Fruit fly (Drosophila melanogaster) whole organism, prepupa: ENCODE measurements around the gene Blos2.
A peak's percentile ranks its signal among the peaks of the same experiment; 100 is the strongest.

Source experiments
- CG10631 ChIP-seq: fragments of 200-800 bp; sonication (Bioruptor generic); optimal IDR thresholded peaks from 2 replicates; lab custom pipeline; 2016; ENCODE audit warnings: missing biosample characterization, missing genetic modification characterization
- CG10669 ChIP-seq: fragments of 200-800 bp; sonication (Bioruptor generic); optimal IDR thresholded peaks from 3 replicates; lab custom pipeline; 2018; ENCODE audit warnings: missing biosample characterization, mild to moderate bottlenecking, missing genetic modification characterization, moderate library complexity
- CG11762 ChIP-seq: fragments of 200-800 bp; sonication (Bioruptor generic); optimal IDR thresholded peaks from 3 replicates; lab custom pipeline; 2016; ENCODE audit warnings: missing biosample characterization, missing genetic modification characterization; ENCODE audit not compliant: insufficient read depth
- CG11902 ChIP-seq: fragments of 200-800 bp; sonication (Bioruptor generic); optimal IDR thresholded peaks from 3 replicates; lab custom pipeline; 2016; ENCODE audit warnings: missing biosample characterization, missing genetic modification characterization
- CG15336 ChIP-seq: fragments of 200-800 bp; sonication (Bioruptor generic); IDR thresholded peaks from 2 replicates; pipeline ENCODE4 v1.3.6; 2022; ENCODE audit warnings: missing biosample characterization, missing genetic modification characterization
- CG32006 ChIP-seq: fragments of 200-800 bp; sonication (Bioruptor generic); optimal IDR thresholded peaks from 3 replicates; lab custom pipeline; 2017; ENCODE audit warnings: missing biosample characterization, mild to moderate bottlenecking, missing genetic modification characterization
- CG34406 ChIP-seq: fragments of 200-800 bp; sonication (Bioruptor generic); optimal IDR thresholded peaks from 3 replicates; lab custom pipeline; 2016; ENCODE audit warnings: missing biosample characterization, missing genetic modification characterization
- CG3919 ChIP-seq: fragments of 200-800 bp; sonication (Bioruptor generic); optimal IDR thresholded peaks from 3 replicates; lab custom pipeline; 2016; ENCODE audit warnings: missing biosample characterization, missing genetic modification characterization
- CG6854 ChIP-seq: fragments of 200-800 bp; sonication (Bioruptor generic); optimal IDR thresholded peaks from 2 replicates; lab custom pipeline; 2017; ENCODE audit warnings: missing biosample characterization, mild to moderate bottlenecking, missing genetic modification characterization
- CG7368 ChIP-seq: fragments of 200-800 bp; sonication (Bioruptor generic); optimal IDR thresholded peaks from 3 replicates; lab custom pipeline; 2016; ENCODE audit warnings: missing biosample characterization, missing genetic modification characterization
- CG8119 ChIP-seq: fragments of 200-800 bp; sonication (Bioruptor generic); IDR thresholded peaks from 3 replicates; pipeline ENCODE4 v1.3.6; 2022; ENCODE audit warnings: missing biosample characterization, missing genetic modification characterization
- Eip75B ChIP-seq: fragments of 200-800 bp; sonication (Bioruptor generic); optimal IDR thresholded peaks from 3 replicates; lab custom pipeline; 2016; ENCODE audit warnings: missing biosample characterization, missing genetic modification characterization
- Eip78C ChIP-seq: fragments of 200-800 bp; sonication (Bioruptor generic); peaks from one replicate; lab custom pipeline; 2016; ENCODE audit warnings: missing biosample characterization, missing genetic modification characterization
- Eip93F ChIP-seq: fragments of 200-800 bp; sonication (Bioruptor generic); optimal IDR thresholded peaks from 2 replicates; lab custom pipeline; 2016; ENCODE audit warnings: missing biosample characterization, mild to moderate bottlenecking, missing genetic modification characterization
- Ets96B ChIP-seq: fragments of 200-800 bp; optimal IDR thresholded peaks from 2 replicates; lab custom pipeline; 2019; ENCODE audit warnings: missing biosample characterization, mild to moderate bottlenecking, missing genetic modification characterization, moderate library complexity
- Hr39 ChIP-seq: fragments of 200-800 bp; sonication (Bioruptor generic); optimal IDR thresholded peaks from 2 replicates; lab custom pipeline; 2016; ENCODE audit warnings: missing biosample characterization, missing genetic modification characterization
- Smox ChIP-seq: fragments of 200-800 bp; sonication (Bioruptor generic); optimal IDR thresholded peaks from 3 replicates; lab custom pipeline; 2016; ENCODE audit warnings: missing biosample characterization, missing genetic modification characterization
- Sox102F ChIP-seq: fragments of 200-800 bp; sonication (Bioruptor generic); optimal IDR thresholded peaks from 2 replicates; lab custom pipeline; 2016; ENCODE audit warnings: missing biosample characterization, mild to moderate bottlenecking, missing genetic modification characterization
- Sox14 ChIP-seq: fragments of 200-800 bp; sonication (Bioruptor generic); optimal IDR thresholded peaks from 3 replicates; lab custom pipeline; 2016; ENCODE audit warnings: missing biosample characterization, missing genetic modification characterization
- Sox15 ChIP-seq: fragments of 200-800 bp; sonication (Bioruptor generic); optimal IDR thresholded peaks from 3 replicates; lab custom pipeline; 2016; ENCODE audit warnings: missing biosample characterization, missing genetic modification characterization
- achi ChIP-seq: fragments of 200-800 bp; sonication (Bioruptor generic); optimal IDR thresholded peaks from 3 replicates; lab custom pipeline; 2016; ENCODE audit warnings: missing biosample characterization, missing genetic modification characterization
- acj6 ChIP-seq: fragments of 200-800 bp; sonication (Bioruptor generic); optimal IDR thresholded peaks from 3 replicates; lab custom pipeline; 2016; ENCODE audit warnings: missing biosample characterization, missing genetic modification characterization
- cyc ChIP-seq: fragments of 200-800 bp; sonication (Bioruptor generic); optimal IDR thresholded peaks from 3 replicates; lab custom pipeline; 2016; ENCODE audit warnings: missing biosample characterization, missing genetic modification characterization
- dac ChIP-seq: fragments of 200-800 bp; sonication (Bioruptor generic); optimal IDR thresholded peaks from 2 replicates; lab custom pipeline; 2017; ENCODE audit warnings: missing biosample characterization, mild to moderate bottlenecking, missing genetic modification characterization
- dsx ChIP-seq: fragments of 200-800 bp; optimal IDR thresholded peaks from 3 replicates; lab custom pipeline; 2019; ENCODE audit warnings: missing biosample characterization, mild to moderate bottlenecking, missing genetic modification characterization, moderate library complexity; ENCODE audit not compliant: poor library complexity, severe bottlenecking
- eg ChIP-seq: fragments of 200-800 bp; sonication (Bioruptor generic); IDR thresholded peaks from 3 replicates; pipeline ENCODE4 v1.3.6; 2022; ENCODE audit warnings: missing biosample characterization, missing genetic modification characterization
- fd59A ChIP-seq: fragments of 200-800 bp; sonication (Bioruptor generic); optimal IDR thresholded peaks from 2 replicates; lab custom pipeline; 2017; ENCODE audit warnings: missing biosample characterization, mild to moderate bottlenecking, missing genetic modification characterization, missing genetic modification reagents
- fd85E ChIP-seq: fragments of 200-800 bp; sonication (Bioruptor generic); optimal IDR thresholded peaks from 3 replicates; lab custom pipeline; 2016; ENCODE audit warnings: missing biosample characterization, missing genetic modification characterization
- net ChIP-seq: fragments of 200-800 bp; sonication (Bioruptor generic); optimal IDR thresholded peaks from 3 replicates; lab custom pipeline; 2016; ENCODE audit warnings: missing biosample characterization, missing genetic modification characterization
- pdm3 ChIP-seq: fragments of 200-800 bp; sonication (Bioruptor generic); optimal IDR thresholded peaks from 3 replicates; lab custom pipeline; 2016; ENCODE audit warnings: missing biosample characterization, missing genetic modification characterization
- salr ChIP-seq, 2 experiments: fragments of 200-800 bp; sonication (Bioruptor generic); optimal IDR thresholded peaks; 3 replicates each; lab custom pipeline; 2016 to 2018; ENCODE audit warnings: missing biosample characterization in 2 of 2, missing genetic modification characterization in 2 of 2, mild to moderate bottlenecking in 1 of 2
- spab ChIP-seq: fragments of 200-800 bp; sonication (Bioruptor generic); optimal IDR thresholded peaks from 2 replicates; lab custom pipeline; 2017; ENCODE audit warnings: missing biosample characterization, mild to moderate bottlenecking, missing genetic modification characterization, missing genetic modification reagents
- ss ChIP-seq, 2 experiments: fragments of 200-800 bp; sonication (Bioruptor generic); optimal IDR thresholded peaks; 2 replicates in 1 of 2; 3 replicates in 1 of 2; lab custom pipeline; 2017 to 2018; ENCODE audit warnings: mild to moderate bottlenecking in 2 of 2, missing biosample characterization in 2 of 2, missing genetic modification characterization in 2 of 2, moderate library complexity in 1 of 2
- topi ChIP-seq: fragments of 200-800 bp; sonication (Bioruptor generic); optimal IDR thresholded peaks from 3 replicates; lab custom pipeline; 2016; ENCODE audit warnings: missing biosample characterization, missing genetic modification characterization
- vri ChIP-seq: fragments of 200-800 bp; sonication (Bioruptor generic); optimal IDR thresholded peaks from 3 replicates; lab custom pipeline; 2016; ENCODE audit warnings: missing biosample characterization, mild to moderate bottlenecking, missing genetic modification characterization

The Blos2 gene

dm6 chr3L:11033327-11033975, 27.9 kb upstream of the Blos2 start (continued):
- TF ChIP-seq Sox14 (peak; percentile 69), Sox15 (GFP tag; lab: Kevin White, UChicago) (peak; percentile 41), CG10669 (GFP tag; lab: Kevin White, UChicago) (peak; percentile 74), topi (GFP tag; lab: Kevin White, UChicago) (peak; percentile 76), Eip93F (no peak), fd59A (GFP tag; lab: Kevin White, UChicago) (peak; percentile 64), dac (GFP tag; lab: Kevin White, UChicago) (peak; percentile 61), Hr39 (peak; percentile 65), Sox102F (GFP tag; lab: Kevin White, UChicago) (peak; percentile 56), fd85E (GFP tag; lab: Kevin White, UChicago) (no peak), salr (GFP tag; optimal IDR thresholded peaks at IDR 0.05; lab: Kevin White, UChicago) (peak; percentile 33 to 46), pdm3 (peak; percentile 67), CG3919 (GFP tag; lab: Kevin White, UChicago) (peak; percentile 71), dsx (GFP tag; lab: Kevin White, UChicago) (peak; percentile 82), Ets96B (tag; lab: Kevin White, UChicago) (peak; percentile 85)
- TF ChIP-seq, all 60 proteins: peak for 56

- TF ChIP-seq fd59A (GFP tag; lab: Kevin White, UChicago) (no peak), vri (GFP tag; lab: Kevin White, UChicago) (peak; percentile 63)
These were observed 26.3 kb upstream of the Blos2 start for dm6 chr3L:11035039-11035438.

DNA sequence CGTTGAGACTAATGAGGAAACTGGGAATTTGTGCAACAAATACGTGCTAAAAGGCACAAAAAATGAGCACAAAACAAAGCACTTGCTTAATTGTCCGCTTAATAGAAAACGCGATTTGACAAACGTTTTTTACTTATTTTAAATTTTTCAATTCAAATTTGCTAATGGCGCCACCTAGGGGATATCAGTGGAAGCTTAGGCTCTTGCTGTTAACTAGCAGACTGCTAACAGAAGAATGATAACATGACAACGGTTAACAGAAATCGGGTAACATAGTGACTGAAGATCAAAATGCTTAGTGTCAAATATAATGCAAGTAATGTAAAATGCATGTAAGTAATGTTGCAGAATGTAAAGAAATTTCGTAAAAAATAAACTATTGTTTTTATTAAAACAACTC, 20.2 kb upstream of the Blos2 start:
- no peak for TF ChIP-seq achi (GFP tag; lab: Kevin White, UChicago)
- TF ChIP-seq Eip75B: no peak
- TF ChIP-seq dac (GFP tag; lab: Kevin White, UChicago): no peak
- no peak for TF ChIP-seq CG15336

- TF ChIP-seq CG34406 (GFP tag; lab: Kevin White, UChicago) (no peak), fd85E (GFP tag; lab: Kevin White, UChicago) (no peak), cyc (GFP tag; lab: Kevin White, UChicago) (no peak), Sox15 (GFP tag; lab: Kevin White, UChicago) (no peak), acj6 (GFP tag; lab: Kevin White, UChicago) (no peak), CG6854 (GFP tag; lab: Kevin White, UChicago) (no peak), CG3919 (GFP tag; lab: Kevin White, UChicago) (no peak), vri (GFP tag; lab: Kevin White, UChicago) (no peak), CG10631 (no peak), CG11902 (no peak), CG7368 (no peak)
These were observed 17.7 kb upstream of the Blos2 start for dm6 chr3L:11043650-11044049.

DNA sequence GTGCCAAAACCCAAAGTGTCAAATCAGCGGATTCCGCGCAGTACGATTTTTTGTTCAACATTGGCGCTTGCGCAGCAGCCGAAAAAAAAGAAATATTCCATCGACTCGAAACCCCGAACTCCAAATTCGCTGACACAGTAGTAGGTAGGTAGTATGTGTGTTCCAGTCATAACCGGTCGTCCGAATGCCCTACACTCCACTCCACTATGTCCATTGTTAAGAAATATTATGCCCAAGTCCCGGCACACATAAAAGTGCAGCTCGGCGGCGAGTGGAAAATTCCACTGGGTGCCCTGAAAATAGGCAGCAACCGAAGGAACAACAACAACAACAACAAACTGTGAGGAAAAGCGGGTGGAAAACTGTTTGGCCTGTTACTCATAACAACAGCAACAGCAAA, 16.4 kb upstream of the Blos2 start:
- 0 out of 3 replicates have a peak, but pooled peaks have one; percentile 12 for TF ChIP-seq CG8119 (GFP tag; lab: Robert Waterston, UW)
- no peak for TF ChIP-seq net (GFP tag; lab: Kevin White, UChicago)

DNA sequence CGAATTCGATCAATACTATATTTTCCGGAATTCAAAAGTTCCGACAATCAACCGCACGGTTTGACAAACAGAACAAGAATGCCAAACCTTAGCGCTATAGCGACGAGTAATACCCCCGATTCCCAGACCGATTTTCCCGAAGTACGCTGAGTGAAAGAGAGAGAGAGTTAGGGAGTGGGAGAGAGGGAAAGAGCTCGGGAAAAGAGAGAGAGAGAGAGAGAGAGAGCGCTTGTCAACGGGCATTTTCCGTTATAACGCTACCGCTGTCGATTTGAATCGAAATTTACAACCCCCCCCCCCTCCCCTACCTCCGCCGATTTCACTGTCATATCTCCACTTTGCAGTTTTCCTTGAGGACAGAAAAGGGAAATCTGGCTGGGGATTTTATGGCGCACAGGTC, 14.8 kb upstream of the Blos2 start:
- no peak for TF ChIP-seq spab (GFP tag; lab: Kevin White, UChicago)
- TF ChIP-seq achi (GFP tag; lab: Kevin White, UChicago): no peak
- no peak for TF ChIP-seq CG11762
- no peak for TF ChIP-seq Smox (GFP tag; lab: Kevin White, UChicago)
- TF ChIP-seq ss (GFP tag; optimal IDR thresholded peaks at IDR 0.05; lab: Kevin White, UChicago): no peak
- no peak for TF ChIP-seq net (GFP tag; lab: Kevin White, UChicago)
- TF ChIP-seq cyc (GFP tag; lab: Kevin White, UChicago): no peak
- TF ChIP-seq Sox102F (GFP tag; lab: Kevin White, UChicago): no peak
- TF ChIP-seq Eip78C (GFP tag; lab: Kevin White, UChicago): no peak
- no peak for TF ChIP-seq CG10669 (GFP tag; lab: Kevin White, UChicago)
- TF ChIP-seq pdm3: no peak
- TF ChIP-seq CG3919 (GFP tag; lab: Kevin White, UChicago): no peak
- no peak for TF ChIP-seq CG8119 (GFP tag; lab: Robert Waterston, UW)
- no peak for TF ChIP-seq CG32006 (GFP tag; lab: Kevin White, UChicago)
- no peak for TF ChIP-seq dsx (GFP tag; lab: Kevin White, UChicago)
- TF ChIP-seq eg (GFP tag; lab: Robert Waterston, UW): no peak
